Worm (Caenorhabditis elegans): ENCODE data around the gene set-1.
A peak's percentile ranks its signal among the peaks of the same experiment; 100 is the strongest.

The set-1 gene

DNA sequence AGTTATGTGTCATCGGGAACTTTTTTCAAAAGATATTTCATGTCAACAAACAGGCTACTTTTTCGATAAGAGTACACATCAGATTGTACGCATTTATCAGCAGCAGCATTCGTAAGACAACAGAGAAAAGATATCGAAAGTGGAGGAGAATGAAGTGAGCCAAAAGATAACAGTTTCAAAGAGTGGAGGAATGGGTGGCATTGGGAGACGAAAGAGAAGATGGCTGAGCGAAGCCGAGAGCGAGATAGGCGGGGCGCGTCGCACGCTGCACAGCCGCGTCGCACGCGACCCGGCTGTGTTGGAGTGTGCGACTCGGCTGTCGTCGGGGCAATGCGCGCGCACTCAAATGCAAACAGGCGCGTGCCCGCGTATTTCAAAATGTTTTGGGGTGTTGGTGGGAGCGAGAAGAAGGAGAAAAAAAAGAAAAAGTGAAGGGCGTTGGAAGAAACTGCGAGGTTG, 12.0 kb upstream of the set-1 start (continued):
- TF ChIP-seq nhr-48 (tag; optimal IDR thresholded peaks at IDR 0.05) (peak; percentile 89), nhr-25 (tag; optimal IDR thresholded peaks at IDR 0.05; ENCODE audit: borderline replicate concordance, insufficient read depth) (peak; percentile 51), attf-4 (tag; optimal IDR thresholded peaks at IDR 0.05) (no peak), lin-29 (GFP tag; IDR thresholded peaks at IDR 0.05) (no peak; the same call in 1 of the 2 replicates), fkh-10 (GFP tag; optimal IDR thresholded peaks at IDR 0.05) (no peak), dmd-6 (GFP tag; IDR thresholded peaks at IDR 0.05) (peak; percentile 95), ZK546.5 (tag; optimal IDR thresholded peaks at IDR 0.05) (no peak), dve-1 (tag; optimal IDR thresholded peaks at IDR 0.05; ENCODE audit: insufficient read depth) (peak; percentile 96), egl-27 (tag; optimal IDR thresholded peaks at IDR 0.05) (no peak), aly-2 (tag; optimal IDR thresholded peaks at IDR 0.05) (no peak), hmg-1.1 (GFP tag; IDR thresholded peaks at IDR 0.05) (peak; percentile 89), rbr-2 (tag; optimal IDR thresholded peaks at IDR 0.05) (peak; percentile 93), nhr-77 (tag; optimal IDR thresholded peaks at IDR 0.05) (peak; percentile 85), nhr-102 (tag; optimal IDR thresholded peaks at IDR 0.05) (peak; percentile 89), ctbp-1 (GFP tag; IDR thresholded peaks at IDR 0.05) (peak; percentile 89), Y5F2A.4 (GFP tag; optimal IDR thresholded peaks at IDR 0.05) (peak; percentile 46), fos-1 (tag; optimal IDR thresholded peaks at IDR 0.05) (no peak), vab-7 (GFP tag; IDR thresholded peaks at IDR 0.05) (peak; percentile 68), ceh-20 (GFP tag; IDR thresholded peaks at IDR 0.05) (peak; percentile 90), D1046.2 (GFP tag; IDR thresholded peaks at IDR 0.05) (peak; percentile 89), F26F4.8 (GFP tag; conservative IDR thresholded peaks at IDR 0.05) (no peak), nhr-76 (tag; optimal IDR thresholded peaks at IDR 0.05) (no peak), ces-1 (GFP tag; optimal IDR thresholded peaks at IDR 0.05) (no peak), pha-4 (GFP tag; IDR thresholded peaks at IDR 0.05) (no peak; the same call in none of the 2 replicates), pha-4 (tag; optimal IDR thresholded peaks at IDR 0.05) (peak; percentile 84), mdt-29 (GFP tag; IDR thresholded peaks at IDR 0.05) (peak; percentile 85), madf-5 (GFP tag; IDR thresholded peaks at IDR 0.05) (no peak), T26A8.4 (GFP tag; IDR thresholded peaks at IDR 0.05) (peak; percentile 92), nhr-11 (tag; optimal IDR thresholded peaks at IDR 0.05) (peak; percentile 60), nhr-28 (tag; optimal IDR thresholded peaks at IDR 0.05) (peak; percentile 91), egl-43 (GFP tag; IDR thresholded peaks at IDR 0.05) (peak; percentile 93), mes-2 (tag; optimal IDR thresholded peaks at IDR 0.05; ENCODE audit: poor library complexity, severe bottlenecking) (peak; percentile 71), daf-8 (GFP tag; IDR thresholded peaks at IDR 0.05) (no peak), Y105C5A.15 (GFP tag; IDR thresholded peaks at IDR 0.05) (peak; percentile 81; the same call in 1 of the 2 replicates), lin-39 (tag; optimal IDR thresholded peaks at IDR 0.05) (no peak), daf-16 (GFP tag; optimal IDR thresholded peaks at IDR 0.05) (peak; percentile 82 to 84), daf-16 (tag; optimal IDR thresholded peaks at IDR 0.05) (peak; percentile 94), duxl-1 (tag; optimal IDR thresholded peaks at IDR 0.05; ENCODE audit: poor library complexity) (peak; percentile 60), mxl-2 (GFP tag; conservative IDR thresholded peaks at IDR 0.05) (no peak; the same call in 1 of the 2 replicates), nhr-111 (GFP tag; optimal IDR thresholded peaks at IDR 0.05) (no peak), T20F7.1 (GFP tag; optimal IDR thresholded peaks at IDR 0.05) (peak; percentile 72), Y48G9A.11 (GFP tag; IDR thresholded peaks at IDR 0.05) (peak; percentile 40; the same call in 1 of the 2 replicates), zfp-3 (GFP tag; conservative IDR thresholded peaks at IDR 0.05) (peak; percentile 87; the same call in 1 of the 2 replicates), zfp-2 (tag; optimal IDR thresholded peaks at IDR 0.05) (peak; percentile 29), cey-2 (tag; optimal IDR thresholded peaks at IDR 0.05; ENCODE audit: borderline replicate concordance, insufficient read depth) (no peak), zip-11 (GFP tag; IDR thresholded peaks at IDR 0.05) (no peak), nhr-6 (tag; optimal IDR thresholded peaks at IDR 0.05) (peak; percentile 91), lin-38 (GFP tag; IDR thresholded peaks at IDR 0.05) (peak; percentile 84), R02D3.7 (tag; optimal IDR thresholded peaks at IDR 0.05) (no peak), ceh-82 (tag; optimal IDR thresholded peaks at IDR 0.05) (no peak), tra-1 (GFP tag; IDR thresholded peaks at IDR 0.05) (peak; percentile 95)

All from whole organism, L4 larva.